Fruit fly (Drosophila melanogaster) whole organism, embryonic: Measurements from ENCODE around the gene CG4577.

Source experiments
- Antp ChIP-seq: fragments of 200-800 bp; sonication (Bioruptor generic); optimal IDR thresholded peaks from 3 replicates; lab custom pipeline; 2016; ENCODE audit warnings: missing biosample characterization, missing genetic modification characterization
- Atf3 ChIP-seq: fragments of 200-800 bp; sonication (Bioruptor generic); optimal IDR thresholded peaks from 3 replicates; lab custom pipeline; 2016; ENCODE audit warnings: missing biosample characterization, missing genetic modification characterization
- Awh ChIP-seq: fragments of 200-800 bp; sonication (Bioruptor generic); IDR thresholded peaks from 2 replicates; pipeline ENCODE4, ENCODE4 v1.3.6; 2022; ENCODE audit warnings: missing biosample characterization, missing genetic modification characterization
- CG10321 ChIP-seq: fragments of 200-800 bp; sonication (Bioruptor generic); IDR thresholded peaks from 2 replicates; pipeline ENCODE4 v1.3.6; 2022; ENCODE audit warnings: missing biosample characterization, missing genetic modification characterization
- CG12236 ChIP-seq: fragments of 200-800 bp; sonication (Bioruptor generic); optimal IDR thresholded peaks from 2 replicates; lab custom pipeline; 2016; ENCODE audit warnings: missing biosample characterization, missing genetic modification characterization
- CG12391 ChIP-seq: fragments of 200-800 bp; sonication (Bioruptor generic); optimal IDR thresholded peaks from 3 replicates; lab custom pipeline; 2018; ENCODE audit warnings: missing biosample characterization, mild to moderate bottlenecking, missing genetic modification characterization, moderate library complexity
- CG12659 ChIP-seq: fragments of 200-800 bp; sonication (Bioruptor generic); optimal IDR thresholded peaks from 3 replicates; lab custom pipeline; 2017; ENCODE audit warnings: mild to moderate bottlenecking, missing biosample characterization, missing genetic modification reagents, missing genetic modification characterization
- CG13775 ChIP-seq: fragments of 200-800 bp; sonication (Bioruptor generic); optimal IDR thresholded peaks from 3 replicates; lab custom pipeline; 2017; ENCODE audit warnings: missing biosample characterization, mild to moderate bottlenecking, missing genetic modification characterization
- CG14860 ChIP-seq: fragments of 200-800 bp; sonication (Bioruptor generic); IDR thresholded peaks from 3 replicates; pipeline ENCODE4 v1.3.6; 2022; ENCODE audit warnings: missing biosample characterization, missing genetic modification characterization; ENCODE audit not compliant: partially characterized antibody
- CG1529 ChIP-seq: fragments of 200-800 bp; sonication (Bioruptor generic); optimal IDR thresholded peaks from 3 replicates; lab custom pipeline; 2018; ENCODE audit warnings: missing biosample characterization, missing genetic modification characterization
- CG15514 ChIP-seq: fragments of 200-800 bp; sonication (Bioruptor generic); optimal IDR thresholded peaks from 3 replicates; lab custom pipeline; 2017; ENCODE audit warnings: missing biosample characterization, missing genetic modification characterization, mild to moderate bottlenecking, moderate library complexity, missing genetic modification reagents
- CG15696 ChIP-seq: fragments of 200-800 bp; sonication (Bioruptor generic); optimal IDR thresholded peaks from 2 replicates; lab custom pipeline; 2019; ENCODE audit warnings: missing biosample characterization, mild to moderate bottlenecking, missing genetic modification characterization, moderate library complexity
- CG17186 ChIP-seq: fragments of 200-800 bp; sonication (Bioruptor generic); optimal IDR thresholded peaks from 3 replicates; lab custom pipeline; 2017; ENCODE audit warnings: missing biosample characterization, missing genetic modification reagents, missing genetic modification characterization
- CG2129 ChIP-seq: fragments of 200-800 bp; sonication (Bioruptor generic); IDR thresholded peaks from 2 replicates; pipeline ENCODE4 v1.3.6; 2022; ENCODE audit warnings: missing biosample characterization, missing genetic modification characterization; ENCODE audit not compliant: partially characterized antibody
- CG34376 ChIP-seq: fragments of 200-800 bp; sonication (Bioruptor generic); optimal IDR thresholded peaks from 2 replicates; lab custom pipeline; 2018; ENCODE audit warnings: missing biosample characterization, mild to moderate bottlenecking, missing genetic modification characterization
- CG7745 ChIP-seq: fragments of 200-800 bp; sonication (Bioruptor generic); optimal IDR thresholded peaks from 2 replicates; lab custom pipeline; 2018; ENCODE audit warnings: missing biosample characterization, mild to moderate bottlenecking, missing genetic modification characterization, moderate library complexity
- CG8089 ChIP-seq: fragments of 200-800 bp; sonication (Bioruptor generic); optimal IDR thresholded peaks from 3 replicates; lab custom pipeline; 2016; ENCODE audit warnings: missing biosample characterization, missing genetic modification characterization
- CG8388 ChIP-seq: fragments of 200-800 bp; sonication (Bioruptor generic); optimal IDR thresholded peaks from 2 replicates; lab custom pipeline; 2019; ENCODE audit warnings: missing biosample characterization, mild to moderate bottlenecking, missing genetic modification characterization, moderate library complexity
- CG8944 ChIP-seq: fragments of 200-800 bp; sonication (Bioruptor generic); optimal IDR thresholded peaks from 3 replicates; lab custom pipeline; 2016; ENCODE audit warnings: missing biosample characterization, missing genetic modification characterization
- CoRest ChIP-seq: fragments of 200-800 bp; sonication (Bioruptor generic); optimal IDR thresholded peaks from 3 replicates; lab custom pipeline; 2018; ENCODE audit warnings: missing biosample characterization, mild to moderate bottlenecking, missing genetic modification characterization, moderate library complexity
- CrebB ChIP-seq: fragments of 200-800 bp; sonication (Bioruptor generic); optimal IDR thresholded peaks from 3 replicates; lab custom pipeline; 2018; ENCODE audit warnings: missing biosample characterization, mild to moderate bottlenecking, missing genetic modification characterization
- D19A ChIP-seq: fragments of 200-800 bp; optimal IDR thresholded peaks from 3 replicates; lab custom pipeline; 2019; ENCODE audit warnings: missing biosample characterization, mild to moderate bottlenecking, missing genetic modification characterization, moderate library complexity
- D19B ChIP-seq: fragments of 200-800 bp; sonication (Bioruptor generic); optimal IDR thresholded peaks from 2 replicates; lab custom pipeline; 2017; ENCODE audit warnings: missing biosample characterization, mild to moderate bottlenecking, missing genetic modification characterization
- Dbx ChIP-seq: fragments of 200-800 bp; sonication (Bioruptor generic); IDR thresholded peaks from 3 replicates; pipeline ENCODE4 v1.3.6; 2022; ENCODE audit warnings: missing biosample characterization, missing genetic modification characterization
- Dek ChIP-seq: fragments of 200-800 bp; sonication (Bioruptor generic); optimal IDR thresholded peaks from 3 replicates; lab custom pipeline; 2019; ENCODE audit warnings: missing biosample characterization, mild to moderate bottlenecking, missing genetic modification characterization, moderate library complexity
- Gsc ChIP-seq: fragments of 200-800 bp; sonication (Bioruptor generic); IDR thresholded peaks from 2 replicates; pipeline ENCODE4 v1.3.6; 2022; ENCODE audit warnings: missing biosample characterization, missing genetic modification characterization
- H2.0 ChIP-seq: fragments of 200-800 bp; sonication (Bioruptor generic); IDR thresholded peaks from 2 replicates; pipeline ENCODE4 v1.3.6; 2022; ENCODE audit warnings: missing biosample characterization, missing genetic modification characterization
- HLH3B ChIP-seq: fragments of 200-800 bp; sonication (Bioruptor generic); IDR thresholded peaks from 2 replicates; pipeline ENCODE4 v1.3.6; 2022; ENCODE audit warnings: missing biosample characterization, missing genetic modification characterization
- Hr78 ChIP-seq, 2 experiments: fragments of 200-800 bp in 1 of 2; fragments of >200 bp in 1 of 2; sonication (Bioruptor generic) in 1 of 2; optimal IDR thresholded peaks; 2 replicates each; lab custom pipeline; 2017 to 2019; ENCODE audit warnings: missing biosample characterization in 2 of 2, missing genetic modification characterization in 2 of 2, mild to moderate bottlenecking in 1 of 2, moderate library complexity in 1 of 2
- NfI ChIP-seq: fragments of 200-800 bp; sonication (Bioruptor generic); optimal IDR thresholded peaks from 3 replicates; lab custom pipeline; 2018; ENCODE audit warnings: missing biosample characterization, mild to moderate bottlenecking, missing genetic modification characterization, moderate library complexity
- ash1 ChIP-seq: fragments of 200-800 bp; sonication (Bioruptor generic); optimal IDR thresholded peaks from 2 replicates; lab custom pipeline; 2018; ENCODE audit warnings: missing biosample characterization, mild to moderate bottlenecking, missing genetic modification characterization
- az2 ChIP-seq: fragments of 200-800 bp; sonication (Bioruptor generic); optimal IDR thresholded peaks from 3 replicates; lab custom pipeline; 2016; ENCODE audit warnings: missing biosample characterization, missing genetic modification characterization
- bab2 ChIP-seq: fragments of 200-800 bp; sonication (Bioruptor generic); optimal IDR thresholded peaks from 2 replicates; lab custom pipeline; 2016; ENCODE audit warnings: missing biosample characterization, missing genetic modification characterization
- chif ChIP-seq, 2 experiments: fragments of 200-800 bp; sonication (Bioruptor generic); optimal IDR thresholded peaks; 3 replicates each; lab custom pipeline; 2016; ENCODE audit warnings: missing biosample characterization in 2 of 2, missing genetic modification characterization in 2 of 2
- crc ChIP-seq: fragments of 200-800 bp; sonication (Bioruptor generic); optimal IDR thresholded peaks from 2 replicates; lab custom pipeline; 2016; ENCODE audit warnings: missing biosample characterization, missing genetic modification characterization
- crol ChIP-seq: fragments of 200-800 bp; sonication (Bioruptor generic); IDR thresholded peaks from 2 replicates; pipeline ENCODE4 v1.3.6; 2022; ENCODE audit warnings: missing biosample characterization, missing genetic modification characterization
- lola ChIP-seq, 3 experiments: fragments of >200 bp in 2 of 3; fragments of 200-800 bp in 1 of 3; sonication (Bioruptor generic) in 1 of 3; optimal IDR thresholded peaks; 2 replicates each; lab custom pipeline; 2017 to 2019; ENCODE audit warnings: missing biosample characterization in 3 of 3, missing genetic modification characterization in 3 of 3, mild to moderate bottlenecking in 1 of 3, moderate library complexity in 1 of 3
- mam ChIP-seq: fragments of 200-800 bp; sonication (Bioruptor generic); optimal IDR thresholded peaks from 3 replicates; lab custom pipeline; 2016; ENCODE audit warnings: missing biosample characterization, missing genetic modification characterization
- nerfin-2 ChIP-seq: fragments of 200-800 bp; sonication (Bioruptor generic); IDR thresholded peaks from 2 replicates; pipeline ENCODE4 v1.3.6; 2022; ENCODE audit warnings: missing biosample characterization, missing genetic modification characterization; ENCODE audit not compliant: partially characterized antibody
- nmo ChIP-seq: fragments of 200-800 bp; sonication (Bioruptor generic); optimal IDR thresholded peaks from 2 replicates; lab custom pipeline; 2018; ENCODE audit warnings: missing biosample characterization, mild to moderate bottlenecking, missing genetic modification characterization, moderate library complexity
- pan ChIP-seq, 4 experiments: fragments of >200 bp in 3 of 4; fragments of 200-800 bp in 1 of 4; sonication (Bioruptor generic) in 1 of 4; optimal IDR thresholded peaks in 3 of 4; IDR thresholded peaks in 1 of 4; 2 replicates each; pipeline versions ENCODE4 v1.3.6 to Lab custom; 2017 to 2022; ENCODE audit warnings: missing biosample characterization in 2 of 4, missing genetic modification characterization in 2 of 4, mixed read lengths in 1 of 4
- pfk ChIP-seq: fragments of 200-800 bp; sonication (Bioruptor generic); optimal IDR thresholded peaks from 2 replicates; lab custom pipeline; 2018; ENCODE audit warnings: missing biosample characterization, mild to moderate bottlenecking, missing genetic modification characterization, moderate library complexity
- run ChIP-seq: fragments of 200-800 bp; sonication (Bioruptor generic); optimal IDR thresholded peaks from 3 replicates; lab custom pipeline; 2018; ENCODE audit warnings: missing biosample characterization, mild to moderate bottlenecking, missing genetic modification characterization
- sens-2 ChIP-seq: fragments of 200-800 bp; sonication (Bioruptor generic); IDR thresholded peaks from 2 replicates; pipeline ENCODE4 v1.3.6; 2022; ENCODE audit warnings: missing biosample characterization, missing genetic modification characterization
- sima ChIP-seq: fragments of 200-800 bp; sonication (Bioruptor generic); optimal IDR thresholded peaks from 2 replicates; lab custom pipeline; 2016; ENCODE audit warnings: missing biosample characterization, missing genetic modification characterization
- sna ChIP-seq: fragments of 200-800 bp; sonication (Bioruptor generic); IDR thresholded peaks from 2 replicates; pipeline ENCODE4 v1.3.6; 2022; ENCODE audit warnings: missing biosample characterization, missing genetic modification characterization; ENCODE audit not compliant: partially characterized antibody
- sug ChIP-seq: fragments of 200-800 bp; optimal IDR thresholded peaks from 2 replicates; lab custom pipeline; 2019; ENCODE audit warnings: missing biosample characterization, mild to moderate bottlenecking, missing genetic modification characterization, moderate library complexity
- unc-4 ChIP-seq: fragments of 200-800 bp; sonication (Bioruptor generic); IDR thresholded peaks from 2 replicates; pipeline ENCODE4 v1.3.6; 2022; ENCODE audit warnings: missing biosample characterization, missing genetic modification characterization; ENCODE audit not compliant: partially characterized antibody
- vnd ChIP-seq: fragments of 200-800 bp; sonication (Bioruptor generic); IDR thresholded peaks from 3 replicates; pipeline ENCODE4 v1.3.6; 2022; ENCODE audit warnings: missing biosample characterization, missing genetic modification characterization; ENCODE audit not compliant: partially characterized antibody

The CG4577 gene

DNA sequence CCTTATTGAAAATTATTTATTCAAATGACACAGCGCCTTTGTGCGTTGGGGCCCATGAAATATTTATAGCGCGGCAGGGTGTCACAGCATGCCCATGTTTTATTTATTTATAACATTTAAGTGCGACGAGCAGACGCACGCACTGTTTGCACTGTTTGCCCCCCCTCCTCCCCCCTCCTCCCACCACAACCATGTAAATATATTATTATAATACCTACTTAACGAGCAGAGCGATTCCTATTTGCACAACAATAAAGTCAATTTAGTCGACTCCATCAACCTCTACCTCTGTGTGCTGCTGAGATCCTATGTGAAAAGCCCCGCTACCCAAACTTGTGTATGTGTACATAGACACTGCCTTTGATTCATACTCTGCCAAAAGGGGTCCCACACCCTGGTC lies 39.8 kb upstream of the CG4577 start (continued):
- TF ChIP-seq CG1529 (GFP tag; lab: Kevin White, UChicago) = peak; percentile 33
- TF ChIP-seq crc (GFP tag; lab: Kevin White, UChicago) = no peak
- no peak for TF ChIP-seq pan (optimal IDR thresholded peaks at IDR 0.05; lab: Kevin White, UChicago)
- TF ChIP-seq pan (GFP tag; optimal IDR thresholded peaks at IDR 0.05 in 1 of 2, IDR thresholded peaks at IDR 0.05 in 1 of 2) = peak in 1 of 2 experiments; percentile 44
- TF ChIP-seq run (tag; lab: Kevin White, UChicago) = no peak
- TF ChIP-seq az2 = no peak
- TF ChIP-seq bab2 (GFP tag; lab: Kevin White, UChicago) = no peak
- TF ChIP-seq sens-2 = no peak
- TF ChIP-seq Gsc = no peak
- TF ChIP-seq nmo (GFP tag; lab: Kevin White, UChicago) = no peak
- no peak for TF ChIP-seq D19B (GFP tag; lab: Kevin White, UChicago)
- TF ChIP-seq lola (GFP tag; optimal IDR thresholded peaks at IDR 0.05; lab: Kevin White, UChicago) = no peak
- TF ChIP-seq Dek (tag; lab: Kevin White, UChicago) = no peak
- peak; percentile 60 for TF ChIP-seq CrebB (tag; lab: Kevin White, UChicago)
- TF ChIP-seq CG17186 (GFP tag; lab: Kevin White, UChicago) = no peak
- TF ChIP-seq CG12659 (GFP tag; lab: Kevin White, UChicago) = no peak
- no peak for TF ChIP-seq CG15696 (tag; lab: Kevin White, UChicago)
- no peak for TF ChIP-seq ash1 (GFP tag; lab: Kevin White, UChicago)
- no peak for TF ChIP-seq CG8388 (GFP tag; lab: Kevin White, UChicago)
- TF ChIP-seq sna (GFP tag; lab: Robert Waterston, UW) = no peak
- TF ChIP-seq Dbx (GFP tag; lab: Robert Waterston, UW) = no peak
- TF ChIP-seq CG8089 (GFP tag; lab: Kevin White, UChicago) = no peak
- TF ChIP-seq CG13775 (GFP tag; lab: Kevin White, UChicago) = no peak
- no peak for TF ChIP-seq NfI (GFP tag; lab: Kevin White, UChicago)
- 0 out of 2 replicates have a peak, but pooled peaks have one; percentile 25 for TF ChIP-seq Awh (GFP tag; lab: Robert Waterston, UW)
- no peak for TF ChIP-seq Atf3 (GFP tag; lab: Kevin White, UChicago)
- TF ChIP-seq pfk (GFP tag; lab: Kevin White, UChicago) = no peak
- no peak for TF ChIP-seq chif (GFP tag; optimal IDR thresholded peaks at IDR 0.05; lab: Kevin White, UChicago)
- no peak for TF ChIP-seq D19A (tag; lab: Kevin White, UChicago)
- TF ChIP-seq HLH3B (GFP tag; lab: Robert Waterston, UW) = 0 out of 2 replicates have a peak, but pooled peaks have one; percentile 19
- TF ChIP-seq CG12391 (tag; lab: Kevin White, UChicago) = peak; percentile 27
- TF ChIP-seq CG34376 (GFP tag; lab: Kevin White, UChicago) = no peak
- no peak for TF ChIP-seq vnd (GFP tag; lab: Robert Waterston, UW)
- no peak for TF ChIP-seq mam (GFP tag; lab: Kevin White, UChicago)
- no peak for TF ChIP-seq unc-4 (GFP tag; lab: Robert Waterston, UW)
- TF ChIP-seq CG7745 (tag; lab: Kevin White, UChicago) = no peak
- TF ChIP-seq CG10321 (GFP tag; lab: Robert Waterston, UW) = no peak
- no peak for TF ChIP-seq Antp
- TF ChIP-seq H2.0 = no peak
- TF ChIP-seq sug (tag; lab: Kevin White, UChicago) = peak; percentile 33
- no peak for TF ChIP-seq sima (GFP tag; lab: Kevin White, UChicago)
- peak; percentile 53; the same call in 1 of the 2 replicates for TF ChIP-seq crol (GFP tag; lab: Robert Waterston, UW)
- no peak for TF ChIP-seq CG14860 (GFP tag; lab: Robert Waterston, UW)
- no peak for TF ChIP-seq CG2129 (GFP tag; lab: Robert Waterston, UW)
- peak; percentile 19 for TF ChIP-seq CG15514
- TF ChIP-seq CG8944 (GFP tag; lab: Kevin White, UChicago) = no peak
- peak; percentile 17 for TF ChIP-seq CoRest
- no peak for TF ChIP-seq CG12236 (GFP tag; lab: Kevin White, UChicago)
- peak in 1 of 2 experiments; percentile 68 for TF ChIP-seq Hr78 (GFP tag; optimal IDR thresholded peaks at IDR 0.05; lab: Kevin White, UChicago)
- no peak for TF ChIP-seq nerfin-2
